Worm (Caenorhabditis elegans) whole organism, L4 larva: ENCODE results near the gene ZK177.3.

ENCODE experiments used
- F10B5.3 ChIP-seq: sonication (generic microtip); optimal IDR thresholded peaks from 2 replicates; lab custom pipeline; 2016; ENCODE audit warnings: mild to moderate bottlenecking, missing genetic modification characterization, missing compliant biosample characterization
- F37D6.2 ChIP-seq: sonication (generic microtip); optimal IDR thresholded peaks from 2 replicates; lab custom pipeline; 2016; ENCODE audit warnings: mild to moderate bottlenecking, missing genetic modification characterization, missing compliant biosample characterization
- F49E8.2 ChIP-seq: sonication (generic microtip); optimal IDR thresholded peaks from 2 replicates; lab custom pipeline; 2016; ENCODE audit warnings: missing compliant biosample characterization, mild to moderate bottlenecking, missing genetic modification characterization, borderline replicate concordance
- T26A8.4 ChIP-seq: fragments of 200-800 bp; sonication (Bioruptor generic); IDR thresholded peaks from 2 replicates; pipeline ENCODE4 v1.3.6; 2022; ENCODE audit warnings: missing genetic modification characterization, missing compliant biosample characterization
- Y48G9A.11 ChIP-seq: fragments of 200-800 bp; sonication (Bioruptor generic); IDR thresholded peaks from 2 replicates; pipeline ENCODE4 v1.3.6; 2022; ENCODE audit warnings: missing genetic modification reagents, missing genetic modification characterization, missing compliant biosample characterization
- ZK546.5 ChIP-seq, 2 experiments: sonication (generic microtip); optimal IDR thresholded peaks; 2 replicates each; lab custom pipeline; 2017; ENCODE audit warnings: missing biosample characterization in 2 of 2, missing genetic modification characterization in 2 of 2
- aha-1 ChIP-seq: fragments of 150-350 bp; peaks from one replicate; lab custom pipeline; 2014; ENCODE audit warnings: missing biosample characterization, missing genetic modification characterization
- ama-1 ChIP-seq: fragments of 150-350 bp; optimal IDR thresholded peaks from 2 replicates; lab custom pipeline; 2014; ENCODE audit warnings: inconsistent platforms, mixed read lengths
- ceh-20 ChIP-seq: fragments of 200-800 bp; sonication (Bioruptor generic); IDR thresholded peaks from 2 replicates; pipeline ENCODE4 v1.3.6; 2022; ENCODE audit warnings: missing genetic modification reagents, missing genetic modification characterization, missing compliant biosample characterization
- ceh-32 ChIP-seq: sonication (generic microtip); optimal IDR thresholded peaks from 2 replicates; lab custom pipeline; 2016; ENCODE audit warnings: mild to moderate bottlenecking, missing genetic modification characterization, missing compliant biosample characterization; ENCODE audit not compliant: poor library complexity
- ceh-62 ChIP-seq: sonication (generic microtip); optimal IDR thresholded peaks from 2 replicates; lab custom pipeline; 2017; ENCODE audit warnings: missing biosample characterization, missing genetic modification characterization
- ces-1 ChIP-seq: fragments of 150-350 bp; sonication (generic microtip); optimal IDR thresholded peaks from 4 replicates; lab custom pipeline; 2014; ENCODE audit warnings: missing biosample characterization, missing genetic modification reagents, missing genetic modification characterization
- daf-19 ChIP-seq: fragments of 200-800 bp; sonication (Bioruptor generic); conservative IDR thresholded peaks from 2 replicates; pipeline ENCODE4 v1.3.6; 2022; ENCODE audit warnings: missing genetic modification characterization, missing compliant biosample characterization
- dmd-6 ChIP-seq: fragments of 200-800 bp; sonication (Bioruptor generic); IDR thresholded peaks from 2 replicates; pipeline ENCODE4 v1.3.6; 2022; ENCODE audit warnings: missing genetic modification reagents, missing genetic modification characterization, missing compliant biosample characterization
- dpl-1 ChIP-seq: fragments of 150-350 bp; optimal IDR thresholded peaks from 2 replicates; lab custom pipeline; 2014; ENCODE audit warnings: missing biosample characterization, missing genetic modification reagents, missing genetic modification characterization
- dve-1 ChIP-seq: sonication (generic microtip); optimal IDR thresholded peaks from 2 replicates; lab custom pipeline; 2017; ENCODE audit warnings: antibody characterized with exemption, mild to moderate bottlenecking, missing genetic modification characterization, missing compliant biosample characterization; ENCODE audit not compliant: insufficient read depth
- fkh-10 ChIP-seq: fragments of 150-350 bp; optimal IDR thresholded peaks from 2 replicates; lab custom pipeline; 2014; ENCODE audit warnings: missing biosample characterization, missing genetic modification reagents, missing genetic modification characterization
- gei-8 ChIP-seq: fragments of 200-800 bp; sonication (Bioruptor generic); optimal IDR thresholded peaks from 2 replicates; lab custom pipeline; 2018; ENCODE audit warnings: mild to moderate bottlenecking, missing genetic modification characterization, missing compliant biosample characterization
- hlh-30 ChIP-seq: sonication (generic microtip); optimal IDR thresholded peaks from 2 replicates; lab custom pipeline; 2017; ENCODE audit warnings: antibody characterized with exemption, mild to moderate bottlenecking, missing genetic modification characterization, missing compliant biosample characterization; ENCODE audit not compliant: insufficient read depth
- jun-1 ChIP-seq: fragments of 150-350 bp; optimal IDR thresholded peaks from 2 replicates; lab custom pipeline; 2014; ENCODE audit warnings: missing biosample characterization, missing genetic modification reagents, missing genetic modification characterization
- lim-7 ChIP-seq: fragments of 200-800 bp; sonication (Bioruptor generic); IDR thresholded peaks from 2 replicates; pipeline ENCODE4 v1.3.6; 2022; ENCODE audit warnings: missing genetic modification characterization, missing compliant biosample characterization
- lin-15B ChIP-seq: fragments of 150-350 bp; sonication (generic microtip); optimal IDR thresholded peaks from 3 replicates; lab custom pipeline; 2014; ENCODE audit warnings: missing biosample characterization, missing genetic modification characterization
- lin-29 ChIP-seq: fragments of 200-800 bp; sonication (Bioruptor generic); IDR thresholded peaks from 2 replicates; pipeline ENCODE4 v1.3.6; 2022; ENCODE audit warnings: missing genetic modification reagents, missing genetic modification characterization, missing compliant biosample characterization
- lin-38 ChIP-seq: fragments of 200-800 bp; sonication (Bioruptor generic); IDR thresholded peaks from 2 replicates; pipeline ENCODE4 v1.3.6; 2022; ENCODE audit warnings: missing genetic modification reagents, missing genetic modification characterization, missing compliant biosample characterization
- lir-3 ChIP-seq: sonication (generic microtip); optimal IDR thresholded peaks from 2 replicates; lab custom pipeline; 2016; ENCODE audit warnings: mild to moderate bottlenecking, missing genetic modification characterization, missing compliant biosample characterization
- lsy-2 ChIP-seq, 2 experiments: fragments of 150-350 bp in 1 of 2; sonication (generic microtip) in 1 of 2; optimal IDR thresholded peaks; 2 replicates each; lab custom pipeline; 2014 to 2017; ENCODE audit warnings: missing biosample characterization in 2 of 2, missing genetic modification characterization in 2 of 2
- mxl-2 ChIP-seq: fragments of 200-800 bp; sonication (Bioruptor generic); conservative IDR thresholded peaks from 2 replicates; pipeline ENCODE4 v1.3.6; 2022; ENCODE audit warnings: missing genetic modification reagents, missing genetic modification characterization, missing compliant biosample characterization
- nhr-237 ChIP-seq: sonication (generic microtip); optimal IDR thresholded peaks from 2 replicates; lab custom pipeline; 2017; ENCODE audit warnings: missing biosample characterization, missing genetic modification characterization
- nhr-28 ChIP-seq: fragments of 150-350 bp; optimal IDR thresholded peaks from 2 replicates; lab custom pipeline; 2014; ENCODE audit warnings: missing biosample characterization, missing genetic modification characterization
- nhr-6 ChIP-seq: fragments of 150-350 bp; optimal IDR thresholded peaks from 2 replicates; lab custom pipeline; 2014; ENCODE audit warnings: missing biosample characterization, missing genetic modification characterization
- pha-4 ChIP-seq, 2 experiments: fragments of 150-350 bp in 1 of 2; fragments of 200-800 bp in 1 of 2; sonication (Bioruptor generic) in 1 of 2; IDR thresholded peaks in 1 of 2; optimal IDR thresholded peaks in 1 of 2; 2 replicates each; pipeline versions ENCODE4 v1.3.6 to Lab custom; 2014 to 2022; ENCODE audit warnings: missing genetic modification characterization in 2 of 2, missing genetic modification reagents in 2 of 2, missing biosample characterization in 1 of 2, missing compliant biosample characterization in 1 of 2
- rbr-2 ChIP-seq: sonication (generic microtip); optimal IDR thresholded peaks from 2 replicates; lab custom pipeline; 2016; ENCODE audit warnings: missing genotype, missing genetic modification characterization, missing compliant biosample characterization
- snpc-1.2 ChIP-seq: fragments of 200-800 bp; sonication (Bioruptor generic); IDR thresholded peaks from 2 replicates; pipeline ENCODE4 v1.3.6; 2022; ENCODE audit warnings: missing genetic modification reagents, missing genetic modification characterization, missing compliant biosample characterization
- snpc-4 ChIP-seq: fragments of 150-350 bp; optimal IDR thresholded peaks from 2 replicates; lab custom pipeline; 2014; ENCODE audit warnings: missing biosample characterization, missing genetic modification characterization
- spr-1 ChIP-seq: sonication (generic microtip); optimal IDR thresholded peaks from 2 replicates; lab custom pipeline; 2016; ENCODE audit warnings: mild to moderate bottlenecking, missing genetic modification characterization, missing compliant biosample characterization
- tra-1 ChIP-seq: fragments of 200-800 bp; sonication (Bioruptor generic); IDR thresholded peaks from 2 replicates; pipeline ENCODE4 v1.3.6; 2022; ENCODE audit warnings: missing genetic modification reagents, missing genetic modification characterization, missing compliant biosample characterization
- unc-39 ChIP-seq: sonication (generic microtip); optimal IDR thresholded peaks from 2 replicates; lab custom pipeline; 2017; ENCODE audit warnings: missing biosample characterization, missing genetic modification characterization
- unc-62 ChIP-seq, 3 experiments: fragments of 150-350 bp in 1 of 3; sonication (generic microtip); optimal IDR thresholded peaks in 2 of 3; peaks in 1 of 3; 1 replicate in 1 of 3; 2 replicates in 2 of 3; lab custom pipeline; 2014 to 2017; ENCODE audit warnings: missing biosample characterization in 3 of 3, missing genetic modification characterization in 3 of 3, missing genetic modification reagents in 3 of 3, missing genotype in 1 of 3
- zfp-2 ChIP-seq: sonication (generic microtip); optimal IDR thresholded peaks from 2 replicates; lab custom pipeline; 2016; ENCODE audit warnings: mild to moderate bottlenecking, missing genetic modification characterization, missing compliant biosample characterization

ZK177.3 gene

ce11 chrII:5497541-5497940 lies 18.1 kb upstream of the ZK177.3 start:
- TF ChIP-seq F49E8.2 (tag; lab: Kevin White, UChicago) (no peak), mxl-2 (GFP tag; lab: Robert Waterston, UW) (no peak), lin-29 (no peak), rbr-2 (tag; lab: Kevin White, UChicago) (no peak), ceh-32 (tag; lab: Kevin White, UChicago) (no peak), dmd-6 (no peak), nhr-28 (tag; lab: Kevin White, UChicago) (no peak), ceh-20 (GFP tag; lab: Robert Waterston, UW) (no peak), spr-1 (tag; lab: Kevin White, UChicago) (no peak), fkh-10 (GFP tag; lab: Kevin White, UChicago) (no peak), snpc-4 (tag; lab: Kevin White, UChicago) (no peak), pha-4 (GFP tag; IDR thresholded peaks at IDR 0.05; lab: Robert Waterston, UW) (no peak), pha-4 (tag; optimal IDR thresholded peaks at IDR 0.05; lab: Kevin White, UChicago) (no peak), unc-39 (tag; lab: Kevin White, UChicago) (no peak), unc-62 (GFP tag; optimal IDR thresholded peaks at IDR 0.05 in 1 of 2; lab: Kevin White, UChicago) (no peak), unc-62 (tag; optimal IDR thresholded peaks at IDR 0.05; lab: Kevin White, UChicago) (no peak), Y48G9A.11 (GFP tag; lab: Robert Waterston, UW) (no peak), zfp-2 (tag; lab: Kevin White, UChicago) (no peak), nhr-237 (tag; lab: Kevin White, UChicago) (no peak), nhr-6 (tag; lab: Kevin White, UChicago) (no peak), T26A8.4 (no peak), snpc-1.2 (GFP tag; lab: Robert Waterston, UW) (no peak)

ce11 chrII:5498156-5498739 lies 17.4 kb upstream of the ZK177.3 start, which contains the start of the genes suex-1 and F12A10.9:
Gene suex-1 (minus strand): TSS chrII:5498256.
Gene F12A10.9 (plus strand): TSS chrII:5498689.
- TF ChIP-seq lin-15B (tag; lab: Kevin White, UChicago) (no peak), aha-1 (tag; lab: Kevin White, UChicago) (peak; percentile 33), ZK546.5 (tag; optimal IDR thresholded peaks at IDR 0.05; lab: Kevin White, UChicago) (no peak), snpc-4 (tag; lab: Kevin White, UChicago) (no peak), F37D6.2 (tag; lab: Kevin White, UChicago) (no peak)

ce11 chrII:5500470-5500869 lies 15.2 kb upstream of the ZK177.3 start, which contains the start of gene fzy-1:
Gene fzy-1 (plus strand): TSS chrII:5500770.
- TF ChIP-seq nhr-237 (tag; lab: Kevin White, UChicago) (no peak), lsy-2 (tag; optimal IDR thresholded peaks at IDR 0.05; lab: Kevin White, UChicago) (no peak), lin-15B (tag; lab: Kevin White, UChicago) (no peak), F10B5.3 (tag; lab: Kevin White, UChicago) (no peak), zfp-2 (tag; lab: Kevin White, UChicago) (no peak), jun-1 (tag; lab: Kevin White, UChicago) (no peak), lim-7 (GFP tag; lab: Robert Waterston, UW) (no peak), ceh-20 (GFP tag; lab: Robert Waterston, UW) (no peak), ZK546.5 (tag; optimal IDR thresholded peaks at IDR 0.05; lab: Kevin White, UChicago) (no peak), ama-1 (lab: Kevin White, UChicago) (no peak), gei-8 (no peak), ceh-62 (tag; lab: Kevin White, UChicago) (no peak)

ce11 chrII:5500986-5501657 lies 14.5 kb upstream of the ZK177.3 start, which contains the start of gene F12A10.8:
Gene F12A10.8 (minus strand): TSS chrII:5501064.
- TF ChIP-seq tra-1 (GFP tag; lab: Robert Waterston, UW) (no peak), hlh-30 (tag; lab: Kevin White, UChicago) (peak; percentile 31), lir-3 (tag; lab: Kevin White, UChicago) (no peak), ces-1 (GFP tag; lab: Kevin White, UChicago) (peak; percentile 35), zfp-2 (tag; lab: Kevin White, UChicago) (no peak), lin-38 (GFP tag; lab: Robert Waterston, UW) (peak; percentile 64), daf-19 (GFP tag; lab: Robert Waterston, UW) (no peak), dve-1 (no peak), dpl-1 (GFP tag; lab: Kevin White, UChicago) (peak; percentile 71), aha-1 (tag; lab: Kevin White, UChicago) (peak; percentile 79)
